Worm (Caenorhabditis elegans): Measurements from ENCODE around the gene F46E10.2.

ce11 chrV:6493821-6494220 is 26.4 kb upstream of the F46E10.2 start, which contains the start of gene cpt-6:
- no peak for TF ChIP-seq nhr-28 (tag; optimal IDR thresholded peaks at IDR 0.05)
- no peak for TF ChIP-seq ztf-11 (tag; optimal IDR thresholded peaks at IDR 0.05)
- no peak for TF ChIP-seq lsy-12 (tag; optimal IDR thresholded peaks at IDR 0.05)

All from whole organism, L3 larva.